Fruit fly (Drosophila melanogaster) whole organism, embryonic: Measurements from ENCODE around the gene tst.

Experiments
- Adf1 ChIP-seq: fragments of 200-800 bp; sonication (Bioruptor generic); IDR thresholded peaks from 2 replicates; pipeline ENCODE4 v1.3.6; 2022; ENCODE audit warnings: missing biosample characterization, missing genetic modification characterization
- Asciz ChIP-seq: fragments of 200-800 bp; sonication (Bioruptor generic); optimal IDR thresholded peaks from 2 replicates; lab custom pipeline; 2017; ENCODE audit warnings: missing biosample characterization, mild to moderate bottlenecking, missing genetic modification characterization, missing genetic modification reagents
- BEAF-32 ChIP-seq: fragments of 200-800 bp; sonication (Bioruptor generic); optimal IDR thresholded peaks from 3 replicates; lab custom pipeline; 2017; ENCODE audit warnings: missing biosample characterization, missing genetic modification characterization, mild to moderate bottlenecking, moderate library complexity, missing genetic modification reagents
- CG10147 ChIP-seq: fragments of 200-800 bp; sonication (Bioruptor generic); optimal IDR thresholded peaks from 2 replicates; lab custom pipeline; 2019; ENCODE audit warnings: missing biosample characterization, mild to moderate bottlenecking, missing genetic modification characterization, moderate library complexity
- CG10209 ChIP-seq: fragments of 200-800 bp; sonication (Bioruptor generic); optimal IDR thresholded peaks from 3 replicates; lab custom pipeline; 2017; ENCODE audit warnings: missing biosample characterization, mild to moderate bottlenecking, missing genetic modification characterization, missing genetic modification reagents
- CG10462 ChIP-seq: fragments of 200-800 bp; sonication (Bioruptor generic); optimal IDR thresholded peaks from 2 replicates; lab custom pipeline; 2016; ENCODE audit warnings: missing biosample characterization, missing genetic modification characterization
- CG11085 ChIP-seq: fragments of 200-800 bp; sonication (Bioruptor generic); IDR thresholded peaks from 2 replicates; pipeline ENCODE4 v1.3.6; 2022; ENCODE audit warnings: missing biosample characterization, missing genetic modification characterization
- CG11247 ChIP-seq: fragments of 200-800 bp; sonication (Bioruptor generic); IDR thresholded peaks from 2 replicates; pipeline ENCODE4 v1.3.6; 2022; ENCODE audit warnings: missing biosample characterization, missing genetic modification characterization
- CG12155 ChIP-seq: fragments of 200-800 bp; sonication (Bioruptor generic); optimal IDR thresholded peaks from 3 replicates; lab custom pipeline; 2016; ENCODE audit warnings: missing biosample characterization, missing genetic modification characterization
- CG13424 ChIP-seq: fragments of 200-800 bp; sonication (Bioruptor generic); optimal IDR thresholded peaks from 2 replicates; lab custom pipeline; 2019; ENCODE audit warnings: missing biosample characterization, mild to moderate bottlenecking, missing genetic modification characterization, moderate library complexity
- CG13775 ChIP-seq: fragments of 200-800 bp; sonication (Bioruptor generic); optimal IDR thresholded peaks from 3 replicates; lab custom pipeline; 2017; ENCODE audit warnings: missing biosample characterization, mild to moderate bottlenecking, missing genetic modification characterization
- CG14441 ChIP-seq: fragments of 200-800 bp; sonication (Bioruptor generic); IDR thresholded peaks from 2 replicates; pipeline ENCODE4 v1.3.6; 2022; ENCODE audit warnings: missing biosample characterization, missing genetic modification characterization
- CG15696 ChIP-seq: fragments of 200-800 bp; sonication (Bioruptor generic); optimal IDR thresholded peaks from 2 replicates; lab custom pipeline; 2019; ENCODE audit warnings: missing biosample characterization, mild to moderate bottlenecking, missing genetic modification characterization, moderate library complexity
- CG16863 ChIP-seq: fragments of 200-800 bp; sonication (Bioruptor generic); optimal IDR thresholded peaks from 3 replicates; lab custom pipeline; 2016; ENCODE audit warnings: missing biosample characterization, missing genetic modification characterization
- CG17361 ChIP-seq: fragments of 200-800 bp; sonication (Bioruptor generic); IDR thresholded peaks from 3 replicates; pipeline ENCODE4 v1.3.6; 2022; ENCODE audit warnings: missing biosample characterization, missing genetic modification characterization
- CG17612 ChIP-seq: fragments of 200-800 bp; sonication (Bioruptor generic); IDR thresholded peaks from 2 replicates; pipeline ENCODE4 v1.3.6; 2022; ENCODE audit warnings: missing biosample characterization, missing genetic modification characterization
- CG18599 ChIP-seq: fragments of 200-800 bp; sonication (Bioruptor generic); optimal IDR thresholded peaks from 3 replicates; lab custom pipeline; 2017; ENCODE audit warnings: missing biosample characterization, missing genetic modification characterization, mild to moderate bottlenecking, moderate library complexity, missing genetic modification reagents
- CG2129 ChIP-seq: fragments of 200-800 bp; sonication (Bioruptor generic); IDR thresholded peaks from 2 replicates; pipeline ENCODE4 v1.3.6; 2022; ENCODE audit warnings: missing biosample characterization, missing genetic modification characterization; ENCODE audit not compliant: partially characterized antibody
- CG2678 ChIP-seq: fragments of 200-800 bp; sonication (Bioruptor generic); optimal IDR thresholded peaks from 3 replicates; lab custom pipeline; 2019; ENCODE audit warnings: missing biosample characterization, mild to moderate bottlenecking, missing genetic modification characterization, moderate library complexity
- CG2712 ChIP-seq: fragments of 200-800 bp; optimal IDR thresholded peaks from 3 replicates; lab custom pipeline; 2019; ENCODE audit warnings: missing biosample characterization, mild to moderate bottlenecking, missing genetic modification characterization, moderate library complexity
- CG31224 ChIP-seq: fragments of 200-800 bp; sonication (Bioruptor generic); IDR thresholded peaks from 2 replicates; pipeline ENCODE4 v1.3.6; 2022; ENCODE audit warnings: missing biosample characterization, missing genetic modification characterization
- CG34224 ChIP-seq: fragments of 200-800 bp; sonication (Bioruptor generic); IDR thresholded peaks from 3 replicates; pipeline ENCODE4 v1.3.6; 2022; ENCODE audit warnings: missing biosample characterization, missing genetic modification characterization; ENCODE audit not compliant: partially characterized antibody
- CG9797 ChIP-seq: fragments of 200-800 bp; sonication (Bioruptor generic); optimal IDR thresholded peaks from 3 replicates; lab custom pipeline; 2018; ENCODE audit warnings: missing biosample characterization, mild to moderate bottlenecking, missing genetic modification characterization
- CG9932 ChIP-seq: fragments of 200-800 bp; sonication (Bioruptor generic); IDR thresholded peaks from 2 replicates; pipeline ENCODE4 v1.3.6; 2022; ENCODE audit warnings: missing biosample characterization, missing genetic modification characterization
- D19B ChIP-seq: fragments of 200-800 bp; sonication (Bioruptor generic); optimal IDR thresholded peaks from 2 replicates; lab custom pipeline; 2017; ENCODE audit warnings: missing biosample characterization, mild to moderate bottlenecking, missing genetic modification characterization
- GATAe ChIP-seq: fragments of 200-800 bp; sonication (Bioruptor generic); conservative IDR thresholded peaks from 2 replicates; pipeline ENCODE4 v1.3.6; 2022; ENCODE audit warnings: missing biosample characterization, missing genetic modification characterization
- Gsc ChIP-seq: fragments of 200-800 bp; sonication (Bioruptor generic); IDR thresholded peaks from 2 replicates; pipeline ENCODE4 v1.3.6; 2022; ENCODE audit warnings: missing biosample characterization, missing genetic modification characterization
- Hey ChIP-seq: fragments of 200-800 bp; sonication (Bioruptor generic); optimal IDR thresholded peaks from 3 replicates; lab custom pipeline; 2018; ENCODE audit warnings: missing biosample characterization, mild to moderate bottlenecking, missing genetic modification characterization
- HmgD ChIP-seq: fragments of 200-800 bp; sonication (Bioruptor generic); optimal IDR thresholded peaks from 3 replicates; lab custom pipeline; 2016; ENCODE audit warnings: missing biosample characterization, missing genetic modification characterization
- Hmr ChIP-seq: fragments of 200-800 bp; sonication (Bioruptor generic); optimal IDR thresholded peaks from 3 replicates; lab custom pipeline; 2017; ENCODE audit warnings: mild to moderate bottlenecking, missing biosample characterization, missing genetic modification reagents, missing genetic modification characterization
- MTF-1 ChIP-seq: fragments of 200-800 bp; sonication (Bioruptor generic); optimal IDR thresholded peaks from 2 replicates; lab custom pipeline; 2018; ENCODE audit warnings: missing biosample characterization, mild to moderate bottlenecking, missing genetic modification characterization, borderline replicate concordance
- Mad ChIP-seq: fragments of 200-800 bp; sonication (Bioruptor generic); optimal IDR thresholded peaks from 2 replicates; lab custom pipeline; 2016; ENCODE audit warnings: missing biosample characterization, missing genetic modification characterization
- Med ChIP-seq: fragments of 200-800 bp; sonication (Bioruptor generic); peaks from one replicate; lab custom pipeline; 2016; ENCODE audit warnings: missing biosample characterization, missing genetic modification characterization, mild to moderate bottlenecking, inconsistent platforms, moderate library complexity
- NC2α ChIP-seq: fragments of 200-800 bp; sonication (Bioruptor generic); optimal IDR thresholded peaks from 2 replicates; lab custom pipeline; 2016; ENCODE audit warnings: missing biosample characterization, missing genetic modification characterization
- Nf-YB ChIP-seq: fragments of 200-800 bp; sonication (Bioruptor generic); optimal IDR thresholded peaks from 3 replicates; lab custom pipeline; 2019; ENCODE audit warnings: missing biosample characterization, mild to moderate bottlenecking, missing genetic modification characterization, moderate library complexity
- PHDP ChIP-seq: fragments of 200-800 bp; sonication (Bioruptor generic); optimal IDR thresholded peaks from 3 replicates; lab custom pipeline; 2018; ENCODE audit warnings: missing biosample characterization, mild to moderate bottlenecking, missing genetic modification characterization, moderate library complexity
- Scr ChIP-seq: fragments of 200-800 bp; sonication (Bioruptor generic); IDR thresholded peaks from 2 replicates; pipeline ENCODE4 v1.3.6; 2022; ENCODE audit warnings: missing biosample characterization, missing genetic modification characterization; ENCODE audit not compliant: partially characterized antibody
- TFAM ChIP-seq: fragments of 200-800 bp; sonication (Bioruptor generic); optimal IDR thresholded peaks from 2 replicates; lab custom pipeline; 2017; ENCODE audit warnings: missing biosample characterization, missing genetic modification characterization, inconsistent platforms
- cato ChIP-seq: fragments of 200-800 bp; sonication (Bioruptor generic); optimal IDR thresholded peaks from 2 replicates; lab custom pipeline; 2016; ENCODE audit warnings: missing biosample characterization, missing genetic modification characterization, borderline replicate concordance
- fd64A ChIP-seq: fragments of 200-800 bp; sonication (Bioruptor generic); optimal IDR thresholded peaks from 3 replicates; lab custom pipeline; 2018; ENCODE audit warnings: missing biosample characterization, mild to moderate bottlenecking, missing genetic modification characterization
- gcm2 ChIP-seq: fragments of 200-800 bp; sonication (Bioruptor generic); optimal IDR thresholded peaks from 2 replicates; lab custom pipeline; 2016; ENCODE audit warnings: missing biosample characterization, missing genetic modification characterization
- jumu ChIP-seq: fragments of 200-800 bp; sonication (Bioruptor generic); optimal IDR thresholded peaks from 3 replicates; lab custom pipeline; 2016; ENCODE audit warnings: missing biosample characterization, missing genetic modification characterization
- lab ChIP-seq: fragments of 200-800 bp; sonication (Bioruptor generic); optimal IDR thresholded peaks from 3 replicates; lab custom pipeline; 2017; ENCODE audit warnings: missing biosample characterization, missing genetic modification characterization, mild to moderate bottlenecking, moderate library complexity, missing genetic modification reagents
- mam ChIP-seq: fragments of 200-800 bp; sonication (Bioruptor generic); optimal IDR thresholded peaks from 3 replicates; lab custom pipeline; 2016; ENCODE audit warnings: missing biosample characterization, missing genetic modification characterization
- ro ChIP-seq: fragments of 200-800 bp; sonication (Bioruptor generic); IDR thresholded peaks from 2 replicates; pipeline ENCODE4 v1.3.6; 2022; ENCODE audit warnings: missing biosample characterization, missing genetic modification characterization
- tin ChIP-seq: fragments of 200-800 bp; sonication (Bioruptor generic); optimal IDR thresholded peaks from 3 replicates; lab custom pipeline; 2016; ENCODE audit warnings: missing biosample characterization, missing genetic modification characterization
- tio ChIP-seq: fragments of 200-800 bp; sonication (Bioruptor generic); optimal IDR thresholded peaks from 2 replicates; lab custom pipeline; 2017; ENCODE audit warnings: missing biosample characterization, missing genetic modification characterization, inconsistent platforms
- ttk ChIP-seq: fragments of 200-800 bp; sonication (Bioruptor generic); IDR thresholded peaks from 2 replicates; pipeline ENCODE4 v2.1.2; 2022; ENCODE audit warnings: missing biosample characterization, missing genetic modification characterization

tst gene

dm6 chr3R:23757912-23758607 is 14.6 kb downstream of the tst start, which contains the start of the genes PTPMT1 and Hrd3 (continued):
- TF ChIP-seq CG13775 (peak; percentile 100), CG15696 (tag; lab: Kevin White, UChicago) (peak; percentile 98), CG9932 (GFP tag; lab: Robert Waterston, UW) (peak; percentile 97), Adf1 (GFP tag; lab: Robert Waterston, UW) (peak; percentile 79), CG11247 (GFP tag; lab: Robert Waterston, UW) (peak; percentile 96), gcm2 (GFP tag; lab: Kevin White, UChicago) (peak; percentile 95), D19B (GFP tag; lab: Kevin White, UChicago) (peak; percentile 96), Nf-YB (GFP tag; lab: Kevin White, UChicago) (peak; percentile 89), HmgD (GFP tag; lab: Kevin White, UChicago) (peak; percentile 93), CG34224 (no peak), CG12155 (GFP tag; lab: Kevin White, UChicago) (peak; percentile 97), jumu (GFP tag; lab: Kevin White, UChicago) (peak; percentile 97), lab (peak; percentile 98), CG2678 (tag; lab: Kevin White, UChicago) (peak; percentile 99), Asciz (peak; percentile 97), CG10147 (GFP tag; lab: Kevin White, UChicago) (peak; percentile 98), CG2129 (no peak), Hey (peak; percentile 90), tio (GFP tag; lab: Kevin White, UChicago) (peak; percentile 99), CG10209 (peak; percentile 99), CG17361 (GFP tag; lab: Robert Waterston, UW) (peak; percentile 100), Med (GFP tag; lab: Kevin White, UChicago) (peak; percentile 99), mam (GFP tag; lab: Kevin White, UChicago) (peak; percentile 98), CG31224 (GFP tag; lab: Robert Waterston, UW) (peak; percentile 90), fd64A (GFP tag; lab: Kevin White, UChicago) (peak; percentile 84), ro (peak; percentile 88), NC2α (GFP tag; lab: Kevin White, UChicago) (peak; percentile 95), CG2712 (tag; lab: Kevin White, UChicago) (peak; percentile 99), BEAF-32 (GFP tag; lab: Kevin White, UChicago) (peak; percentile 64), CG13424 (tag; lab: Kevin White, UChicago) (peak; percentile 99), GATAe (GFP tag; lab: Robert Waterston, UW) (peak; percentile 88), PHDP (peak; percentile 98), Mad (GFP tag; lab: Kevin White, UChicago) (peak; percentile 98), tin (peak; percentile 99), CG14441 (peak; percentile 96), CG10462 (GFP tag; lab: Kevin White, UChicago) (peak; percentile 98), CG17612 (GFP tag; lab: Robert Waterston, UW) (peak; percentile 89; the same call in 1 of the 2 replicates), Gsc (GFP tag; lab: Robert Waterston, UW) (peak; percentile 90), TFAM (GFP tag; lab: Kevin White, UChicago) (peak; percentile 88), CG11085 (GFP tag; lab: Robert Waterston, UW) (peak; percentile 93), ttk (peak; percentile 94), Hmr (GFP tag; lab: Kevin White, UChicago) (peak; percentile 99), CG9797 (peak; percentile 55), Scr (0 out of 2 replicates have a peak, but pooled peaks have one; percentile 26), MTF-1 (peak; percentile 86), CG18599 (GFP tag; lab: Kevin White, UChicago) (peak; percentile 99), CG16863 (GFP tag; lab: Kevin White, UChicago) (peak; percentile 97), cato (GFP tag; lab: Kevin White, UChicago) (peak; percentile 98)
